Worm (Caenorhabditis elegans): ENCODE measurements around the gene srd-25.

DNA sequence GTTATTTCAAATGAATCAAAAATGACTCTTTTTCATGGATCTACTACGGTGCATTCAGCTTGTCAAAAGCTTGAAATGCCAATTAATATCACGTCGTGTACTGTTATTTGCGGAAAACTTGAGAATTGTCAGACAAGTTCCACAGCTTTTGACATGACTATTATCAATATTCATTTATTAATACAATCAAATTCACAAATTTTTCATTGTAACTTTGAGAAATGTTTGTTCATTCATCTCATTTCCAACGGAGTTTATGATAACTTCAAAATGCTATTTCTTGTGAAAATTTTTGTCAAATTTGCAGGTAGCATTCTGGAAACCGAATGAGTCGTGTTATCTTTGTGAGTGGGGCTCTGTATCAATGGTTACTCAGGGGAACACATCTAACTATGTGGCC is 13.7 kb upstream of the srd-25 start, which contains the start of gene C50E3.15:
- TF ChIP-seq him-1 (tag; optimal IDR thresholded peaks at IDR 0.05): no peak
- no peak for TF ChIP-seq dao-5 (tag; optimal IDR thresholded peaks at IDR 0.05)

Measured in whole organism, L4/young adult.